Worm (Caenorhabditis elegans): ENCODE measurements around the gene snr-5.

Gene snr-5

ce11 chrIII:7861535-7862120, at the start of gene snr-5:
Gene snr-5, plus strand, starts transcription at chrIII:7862070.
- no peak for TF ChIP-seq flt-1 (GFP tag; IDR thresholded peaks at IDR 0.05)
- no peak for TF ChIP-seq T22C8.4 (GFP tag; IDR thresholded peaks at IDR 0.05)
- TF ChIP-seq cog-1 (tag; optimal IDR thresholded peaks at IDR 0.05) = no peak
- no peak for TF ChIP-seq med-1 (GFP tag; optimal IDR thresholded peaks at IDR 0.05; ENCODE audit: insufficient read depth)
- TF ChIP-seq tab-1 (GFP tag; IDR thresholded peaks at IDR 0.05) = no peak
- TF ChIP-seq ztf-29 (GFP tag; IDR thresholded peaks at IDR 0.05) = no peak
- no peak for TF ChIP-seq ref-1 (GFP tag; conservative IDR thresholded peaks at IDR 0.05)
- TF ChIP-seq ztf-23 (GFP tag; IDR thresholded peaks at IDR 0.05) = no peak
- no peak for TF ChIP-seq klf-2 (GFP tag; conservative IDR thresholded peaks at IDR 0.05)

ce11 chrIII:7812208-7812880, 49.5 kb upstream of the snr-5 start:
- TF ChIP-seq flt-1 (GFP tag; IDR thresholded peaks at IDR 0.05) = no peak
- peak; percentile 40; the same call in 1 of the 2 replicates for TF ChIP-seq ztf-23 (GFP tag; IDR thresholded peaks at IDR 0.05)

- TF ChIP-seq med-1 (GFP tag; optimal IDR thresholded peaks at IDR 0.05; ENCODE audit: insufficient read depth) = no peak
- no peak for TF ChIP-seq flt-1 (GFP tag; IDR thresholded peaks at IDR 0.05)
- no peak for TF ChIP-seq cog-1 (tag; optimal IDR thresholded peaks at IDR 0.05)
- TF ChIP-seq ztf-29 (GFP tag; IDR thresholded peaks at IDR 0.05) = no peak
- TF ChIP-seq ztf-23 (GFP tag; IDR thresholded peaks at IDR 0.05) = no peak
- TF ChIP-seq ref-1 (GFP tag; conservative IDR thresholded peaks at IDR 0.05) = no peak
- no peak for TF ChIP-seq klf-2 (GFP tag; conservative IDR thresholded peaks at IDR 0.05)
Observed at ce11 chrIII:7814159-7815055, 47.5 kb upstream of the snr-5 start, which contains the start of gene egl-5. Gene egl-5, plus strand, starts transcription at chrIII:7814374.

- TF ChIP-seq klf-2 (GFP tag; conservative IDR thresholded peaks at IDR 0.05) = no peak
- no peak for TF ChIP-seq tab-1 (GFP tag; IDR thresholded peaks at IDR 0.05)
- TF ChIP-seq flt-1 (GFP tag; IDR thresholded peaks at IDR 0.05) = no peak
- no peak for TF ChIP-seq T22C8.4 (GFP tag; IDR thresholded peaks at IDR 0.05)
- TF ChIP-seq ztf-29 (GFP tag; IDR thresholded peaks at IDR 0.05) = no peak
- no peak for TF ChIP-seq ref-1 (GFP tag; conservative IDR thresholded peaks at IDR 0.05)
- TF ChIP-seq med-1 (GFP tag; optimal IDR thresholded peaks at IDR 0.05; ENCODE audit: insufficient read depth) = no peak
- no peak for TF ChIP-seq cog-1 (tag; optimal IDR thresholded peaks at IDR 0.05)
Observed at ce11 chrIII:7815056-7815366, 46.9 kb upstream of the snr-5 start.

- TF ChIP-seq ref-1 (GFP tag; conservative IDR thresholded peaks at IDR 0.05) = no peak
- TF ChIP-seq tab-1 (GFP tag; IDR thresholded peaks at IDR 0.05) = no peak
- TF ChIP-seq cog-1 (tag; optimal IDR thresholded peaks at IDR 0.05) = no peak
- TF ChIP-seq med-1 (GFP tag; optimal IDR thresholded peaks at IDR 0.05; ENCODE audit: insufficient read depth) = no peak
- no peak for TF ChIP-seq flt-1 (GFP tag; IDR thresholded peaks at IDR 0.05)
- TF ChIP-seq T22C8.4 (GFP tag; IDR thresholded peaks at IDR 0.05) = no peak
- no peak for TF ChIP-seq ztf-29 (GFP tag; IDR thresholded peaks at IDR 0.05)
- no peak for TF ChIP-seq ztf-23 (GFP tag; IDR thresholded peaks at IDR 0.05)
- no peak for TF ChIP-seq klf-2 (GFP tag; conservative IDR thresholded peaks at IDR 0.05)
Observed at ce11 chrIII:7815571-7816348, 46.1 kb upstream of the snr-5 start.

DNA sequence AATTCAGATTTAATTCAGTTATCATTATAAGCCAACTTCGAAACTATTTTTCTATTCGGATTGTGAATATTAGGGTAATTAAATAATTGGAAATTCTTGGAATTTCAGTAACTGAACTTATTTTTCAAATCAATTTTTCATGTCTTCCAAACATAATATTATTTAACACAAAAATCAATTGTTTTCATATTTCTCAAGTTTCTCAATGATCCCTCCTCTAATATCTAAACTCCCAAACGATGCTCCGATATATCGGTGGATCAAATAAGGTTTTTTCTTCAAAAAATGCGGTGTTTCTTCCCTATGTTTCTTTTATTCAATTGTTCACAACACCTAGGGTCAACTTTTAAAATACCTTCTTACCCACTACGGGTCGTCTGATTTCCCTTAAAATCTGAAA, 45.4 kb upstream of the snr-5 start:
- TF ChIP-seq T22C8.4 (GFP tag; IDR thresholded peaks at IDR 0.05) (no peak), ztf-23 (GFP tag; IDR thresholded peaks at IDR 0.05) (no peak), med-1 (GFP tag; optimal IDR thresholded peaks at IDR 0.05; ENCODE audit: insufficient read depth) (no peak), cog-1 (tag; optimal IDR thresholded peaks at IDR 0.05) (no peak), ztf-29 (GFP tag; IDR thresholded peaks at IDR 0.05) (no peak), klf-2 (GFP tag; conservative IDR thresholded peaks at IDR 0.05) (no peak), ref-1 (GFP tag; conservative IDR thresholded peaks at IDR 0.05) (no peak), tab-1 (GFP tag; IDR thresholded peaks at IDR 0.05) (no peak), flt-1 (GFP tag; IDR thresholded peaks at IDR 0.05) (no peak)

ce11 chrIII:7818965-7819364, 42.9 kb upstream of the snr-5 start:
- no peak for TF ChIP-seq med-1 (GFP tag; optimal IDR thresholded peaks at IDR 0.05; ENCODE audit: insufficient read depth)
- TF ChIP-seq T22C8.4 (GFP tag; IDR thresholded peaks at IDR 0.05) = no peak

DNA sequence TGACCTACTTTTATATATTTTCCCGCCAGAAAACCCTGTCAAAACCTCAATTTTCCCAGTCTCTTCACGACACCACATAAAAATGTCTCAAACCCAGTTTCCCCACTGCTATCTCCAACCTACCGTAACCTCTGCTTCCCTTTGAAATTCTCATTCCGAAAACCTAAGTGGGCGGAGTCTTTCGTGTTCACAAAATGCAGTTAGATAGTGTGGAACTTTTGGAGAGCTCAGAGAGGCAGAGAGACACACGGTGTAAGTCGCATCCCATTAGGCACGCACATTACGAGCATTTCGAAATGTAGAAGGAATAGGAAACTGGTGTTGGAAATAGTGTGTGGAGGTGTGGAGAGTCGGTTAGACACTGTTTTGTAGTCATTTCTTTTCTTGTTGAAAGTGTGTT, 42.0 kb upstream of the snr-5 start:
- TF ChIP-seq ztf-23 (GFP tag; IDR thresholded peaks at IDR 0.05) (no peak), klf-2 (GFP tag; conservative IDR thresholded peaks at IDR 0.05) (no peak), T22C8.4 (GFP tag; IDR thresholded peaks at IDR 0.05) (no peak), ref-1 (GFP tag; conservative IDR thresholded peaks at IDR 0.05) (no peak), flt-1 (GFP tag; IDR thresholded peaks at IDR 0.05) (no peak), ztf-29 (GFP tag; IDR thresholded peaks at IDR 0.05) (no peak), cog-1 (tag; optimal IDR thresholded peaks at IDR 0.05) (no peak), tab-1 (GFP tag; IDR thresholded peaks at IDR 0.05) (no peak), med-1 (GFP tag; optimal IDR thresholded peaks at IDR 0.05; ENCODE audit: insufficient read depth) (no peak)

DNA sequence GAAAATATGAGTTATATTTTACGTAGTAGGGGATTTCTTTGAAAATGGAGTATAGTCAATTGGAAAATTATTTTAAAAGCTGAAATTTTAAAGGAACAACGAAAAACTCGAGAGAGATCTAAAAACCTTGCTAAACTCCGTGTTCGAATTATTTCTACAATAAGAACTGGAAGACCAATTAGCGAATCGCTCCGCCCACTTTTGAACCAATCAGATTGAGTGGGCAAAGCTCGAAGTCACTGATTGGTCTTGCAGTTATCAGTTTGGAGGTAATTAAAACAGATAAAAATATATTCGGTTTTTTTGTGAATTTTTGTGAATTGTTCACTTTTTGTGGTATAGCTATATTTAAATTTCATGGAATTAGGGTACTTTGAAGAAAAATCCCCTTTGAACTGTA, 38.6 kb upstream of the snr-5 start:
- TF ChIP-seq ref-1 (GFP tag; conservative IDR thresholded peaks at IDR 0.05) = no peak
- no peak for TF ChIP-seq ztf-23 (GFP tag; IDR thresholded peaks at IDR 0.05)

Measured in whole organism, midembryonic.